Worm (Caenorhabditis elegans): ENCODE results near the gene math-13.

math-13 gene

ce11 chrII:1899934-1900333, 24.2 kb downstream of the math-13 start, which contains the start of gene math-24:
math-24 (plus strand) TSS chrII:1900234.
- TF ChIP-seq dve-1 (tag; optimal IDR thresholded peaks at IDR 0.05; ENCODE audit: insufficient read depth) (no peak), zfp-3 (GFP tag; conservative IDR thresholded peaks at IDR 0.05) (no peak), lin-15B (tag; optimal IDR thresholded peaks at IDR 0.05) (no peak), skn-1 (tag; optimal IDR thresholded peaks at IDR 0.05) (no peak), egl-43 (GFP tag; IDR thresholded peaks at IDR 0.05) (no peak), snpc-1.2 (GFP tag; IDR thresholded peaks at IDR 0.05) (no peak), gei-8 (GFP tag; optimal IDR thresholded peaks at IDR 0.05) (no peak), lin-39 (tag; optimal IDR thresholded peaks at IDR 0.05) (no peak), nhr-11 (tag; optimal IDR thresholded peaks at IDR 0.05) (no peak), Y75B8A.6 (GFP tag; IDR thresholded peaks at IDR 0.05) (no peak), set-16 (GFP tag; IDR thresholded peaks at IDR 0.05) (no peak), nhr-10 (tag; optimal IDR thresholded peaks at IDR 0.05) (no peak), snpc-4 (tag; optimal IDR thresholded peaks at IDR 0.05) (no peak), pqm-1 (tag; optimal IDR thresholded peaks at IDR 0.05) (no peak), pha-4 (GFP tag; IDR thresholded peaks at IDR 0.05) (no peak), pha-4 (tag; optimal IDR thresholded peaks at IDR 0.05) (no peak), lin-29 (GFP tag; IDR thresholded peaks at IDR 0.05) (no peak), lin-13 (GFP tag; optimal IDR thresholded peaks at IDR 0.05) (no peak), ztf-7 (tag; optimal IDR thresholded peaks at IDR 0.05) (no peak), T20F7.1 (GFP tag; optimal IDR thresholded peaks at IDR 0.05) (no peak)

ce11 chrII:1901981-1902380, 26.2 kb downstream of the math-13 start, which contains the start of gene math-23:
math-23 (plus strand) TSS chrII:1902281.
- TF ChIP-seq duxl-1 (tag; optimal IDR thresholded peaks at IDR 0.05; ENCODE audit: poor library complexity) (no peak), hmg-1.1 (GFP tag; IDR thresholded peaks at IDR 0.05) (no peak), gei-8 (GFP tag; optimal IDR thresholded peaks at IDR 0.05) (no peak), unc-39 (tag; optimal IDR thresholded peaks at IDR 0.05) (no peak), daf-19 (GFP tag; conservative IDR thresholded peaks at IDR 0.05) (no peak), nhr-6 (tag; optimal IDR thresholded peaks at IDR 0.05) (no peak), spr-3 (GFP tag; optimal IDR thresholded peaks at IDR 0.05) (no peak), pha-4 (GFP tag; IDR thresholded peaks at IDR 0.05) (no peak), pha-4 (tag; optimal IDR thresholded peaks at IDR 0.05) (no peak), egl-43 (GFP tag; IDR thresholded peaks at IDR 0.05) (no peak), ces-1 (GFP tag; optimal IDR thresholded peaks at IDR 0.05) (no peak), lin-38 (GFP tag; IDR thresholded peaks at IDR 0.05) (no peak), lir-3 (tag; optimal IDR thresholded peaks at IDR 0.05) (no peak), nhr-25 (tag; optimal IDR thresholded peaks at IDR 0.05; ENCODE audit: borderline replicate concordance, insufficient read depth) (no peak), F10B5.3 (tag; optimal IDR thresholded peaks at IDR 0.05) (no peak), php-3 (GFP tag; IDR thresholded peaks at IDR 0.05) (no peak), mes-2 (tag; optimal IDR thresholded peaks at IDR 0.05; ENCODE audit: poor library complexity, severe bottlenecking) (no peak), zfp-3 (GFP tag; conservative IDR thresholded peaks at IDR 0.05) (no peak), lsy-2 (tag; optimal IDR thresholded peaks at IDR 0.05) (no peak), ceh-20 (GFP tag; IDR thresholded peaks at IDR 0.05) (no peak)

- no peak for TF ChIP-seq hlh-11 (tag; optimal IDR thresholded peaks at IDR 0.05)
- peak; percentile 19 for TF ChIP-seq pqm-1 (tag; optimal IDR thresholded peaks at IDR 0.05)
These were observed 29.3 kb downstream of the math-13 start, which contains the start of gene math-22 for ce11 chrII:1905104-1905503. math-22 (plus strand) TSS chrII:1905404.

- TF ChIP-seq ctbp-1 (GFP tag; IDR thresholded peaks at IDR 0.05), result no peak
- no peak for TF ChIP-seq nhr-28 (tag; optimal IDR thresholded peaks at IDR 0.05)
- no peak for TF ChIP-seq jun-1 (tag; optimal IDR thresholded peaks at IDR 0.05)
- no peak for TF ChIP-seq set-16 (GFP tag; IDR thresholded peaks at IDR 0.05)
- TF ChIP-seq hmg-1.1 (GFP tag; IDR thresholded peaks at IDR 0.05), result no peak
- TF ChIP-seq spr-3 (GFP tag; optimal IDR thresholded peaks at IDR 0.05), result no peak
- no peak for TF ChIP-seq mep-1 (tag; optimal IDR thresholded peaks at IDR 0.05)
- no peak for TF ChIP-seq lim-7 (GFP tag; IDR thresholded peaks at IDR 0.05)
These were observed 37.0 kb downstream of the math-13 start, which contains the start of gene math-31 for ce11 chrII:1912741-1913140. math-31 (minus strand) TSS chrII:1912841.

All from whole organism, L4 larva.